Worm (Caenorhabditis elegans): ENCODE results near the gene mel-28.

DNA sequence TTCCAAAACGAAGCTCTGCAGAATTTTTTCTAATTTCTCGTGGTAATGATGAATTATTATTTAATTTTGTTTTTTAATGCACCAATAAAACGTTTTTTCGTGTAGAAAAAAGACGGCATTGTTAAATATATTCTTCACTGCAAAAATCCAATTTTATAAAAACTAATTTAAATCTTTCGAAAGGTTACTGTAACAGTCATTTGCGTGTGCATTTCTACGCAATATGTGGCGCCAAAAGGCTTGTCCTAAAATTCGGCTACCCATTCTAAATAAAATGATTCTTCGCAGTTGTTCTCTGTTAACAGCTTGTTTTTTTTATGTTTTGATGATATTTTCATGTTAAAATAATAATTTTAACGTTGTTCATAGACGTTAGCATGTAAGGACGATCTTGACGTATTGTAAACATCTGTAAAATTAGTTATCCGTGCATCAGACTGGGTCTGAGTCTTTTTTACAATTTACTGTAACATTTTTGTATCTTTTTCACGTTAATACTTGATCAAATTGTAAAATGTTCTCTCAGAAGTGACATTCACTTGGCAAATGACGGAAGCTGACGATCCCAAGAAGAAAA, 6.8 kb downstream of the mel-28 start, which contains the start of gene mip-1:
- TF ChIP-seq ztf-4 (tag; optimal IDR thresholded peaks at IDR 0.05) (no peak), lin-39 (tag; optimal IDR thresholded peaks at IDR 0.05) (no peak), elt-1 (tag; optimal IDR thresholded peaks at IDR 0.05) (no peak), nhr-6 (tag; optimal IDR thresholded peaks at IDR 0.05) (no peak), snpc-4 (tag; optimal IDR thresholded peaks at IDR 0.05) (no peak), ZK546.5 (tag; optimal IDR thresholded peaks at IDR 0.05) (no peak), nhr-237 (tag; optimal IDR thresholded peaks at IDR 0.05) (no peak), nhr-11 (tag; optimal IDR thresholded peaks at IDR 0.05) (no peak), unc-62 (GFP tag; optimal IDR thresholded peaks at IDR 0.05) (no peak), ceh-82 (tag; optimal IDR thresholded peaks at IDR 0.05) (no peak)

All from whole organism, L2 larva.